Fruit fly (Drosophila melanogaster): ENCODE data around the gene hfp.

- TF ChIP-seq usp (GFP tag; optimal IDR thresholded peaks at IDR 0.05) (no peak), CG8478 (optimal IDR thresholded peaks at IDR 0.05) (no peak), pan (optimal IDR thresholded peaks at IDR 0.05) (no peak), EcR (GFP tag; optimal IDR thresholded peaks at IDR 0.05) (no peak), psq (optimal IDR thresholded peaks at IDR 0.05) (no peak), Dll (optimal IDR thresholded peaks at IDR 0.05) (no peak)
Measured at dm6 chr3L:1484747-1485146, 17.6 kb downstream of the hfp start.

Data from whole organism.